Worm (Caenorhabditis elegans): ENCODE measurements around the gene gfat-2.

gfat-2 gene

ce11 chrIV:11434575-11434974 lies 24.5 kb downstream of the gfat-2 start:
- TF ChIP-seq fos-1 (tag; optimal IDR thresholded peaks at IDR 0.05) (peak; percentile 80), nhr-25 (tag; optimal IDR thresholded peaks at IDR 0.05) (no peak)

- TF ChIP-seq F13H6.1 (tag; optimal IDR thresholded peaks at IDR 0.05) (no peak), lin-13 (GFP tag; optimal IDR thresholded peaks at IDR 0.05) (no peak), egl-27 (tag; optimal IDR thresholded peaks at IDR 0.05) (no peak), ama-1 (optimal IDR thresholded peaks at IDR 0.05) (no peak), crh-2 (tag; optimal IDR thresholded peaks at IDR 0.05) (no peak), sma-3 (GFP tag; optimal IDR thresholded peaks at IDR 0.05) (no peak), ztf-4 (tag; optimal IDR thresholded peaks at IDR 0.05) (no peak), lin-11 (tag; optimal IDR thresholded peaks at IDR 0.05) (no peak), nhr-23 (tag; optimal IDR thresholded peaks at IDR 0.05) (no peak), nhr-77 (tag; optimal IDR thresholded peaks at IDR 0.05) (no peak), aly-2 (tag; optimal IDR thresholded peaks at IDR 0.05) (no peak), mab-5 (tag; optimal IDR thresholded peaks at IDR 0.05) (no peak), fos-1 (tag; optimal IDR thresholded peaks at IDR 0.05) (no peak), mbf-1 (tag; optimal IDR thresholded peaks at IDR 0.05) (no peak), C34F6.9 (tag; optimal IDR thresholded peaks at IDR 0.05) (no peak), ztf-1 (GFP tag; conservative IDR thresholded peaks at IDR 0.05) (no peak)
Measured at ce11 chrIV:11435761-11436160, 25.7 kb downstream of the gfat-2 start.

ce11 chrIV:11438255-11438654 lies 28.2 kb downstream of the gfat-2 start:
- TF ChIP-seq mdl-1 (tag; optimal IDR thresholded peaks at IDR 0.05) (no peak), nhr-129 (tag; optimal IDR thresholded peaks at IDR 0.05) (peak; percentile 40)

DNA sequence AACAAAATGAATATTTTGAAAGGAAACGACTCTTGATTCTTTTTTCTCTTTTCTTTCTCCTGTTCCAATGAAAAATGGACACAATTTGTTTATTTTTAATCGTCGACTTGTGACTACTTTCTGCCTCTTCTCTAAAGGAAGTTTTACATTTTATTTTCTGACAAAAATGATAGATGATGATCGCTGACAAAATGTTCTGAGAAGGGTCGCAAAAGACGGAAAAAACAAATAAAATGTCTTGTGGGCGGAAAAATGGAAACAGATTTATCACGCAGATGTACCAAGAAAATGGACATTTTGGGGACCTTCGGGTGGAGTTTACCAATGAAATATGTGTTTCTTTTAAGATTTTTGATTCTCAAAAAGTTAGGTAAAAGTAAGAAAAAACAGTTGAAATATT lies 42.9 kb downstream of the gfat-2 start:
- no peak for TF ChIP-seq zag-1 (tag; optimal IDR thresholded peaks at IDR 0.05)
- no peak for TF ChIP-seq sem-4 (tag; optimal IDR thresholded peaks at IDR 0.05)
- TF ChIP-seq unc-55 (GFP tag; optimal IDR thresholded peaks at IDR 0.05): peak; percentile 37
- peak; percentile 66 for TF ChIP-seq mab-5 (tag; optimal IDR thresholded peaks at IDR 0.05)
- no peak for TF ChIP-seq ZK546.5 (tag; optimal IDR thresholded peaks at IDR 0.05)
- TF ChIP-seq Y55F3AM.14 (GFP tag; optimal IDR thresholded peaks at IDR 0.05): no peak

DNA sequence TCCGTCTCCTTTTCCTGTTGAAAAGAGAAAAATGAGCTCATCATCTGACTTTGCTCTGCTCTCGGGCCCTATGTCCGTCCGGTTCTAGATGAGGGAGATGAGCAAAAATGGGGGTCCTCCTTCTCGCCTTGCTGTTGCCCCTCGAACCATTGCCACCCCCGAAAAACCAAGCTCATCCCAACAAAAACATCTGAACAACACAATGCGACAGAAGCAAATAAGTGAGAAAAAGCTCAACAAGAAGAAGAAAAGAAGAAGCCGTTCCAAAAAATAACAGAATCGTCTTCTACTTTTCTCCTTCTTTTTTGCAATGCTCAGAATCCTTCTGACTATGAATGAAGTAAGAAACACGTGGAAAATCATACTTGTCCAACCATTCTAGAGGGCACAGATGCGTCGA lies 45.8 kb downstream of the gfat-2 start:
- TF ChIP-seq skn-1 (tag; optimal IDR thresholded peaks at IDR 0.05) (no peak), blmp-1 (tag; optimal IDR thresholded peaks at IDR 0.05; ENCODE audit: insufficient read depth) (no peak), elt-1 (tag; optimal IDR thresholded peaks at IDR 0.05) (no peak), nhr-11 (tag; optimal IDR thresholded peaks at IDR 0.05) (no peak), mbf-1 (tag; optimal IDR thresholded peaks at IDR 0.05) (no peak), nhr-6 (tag; optimal IDR thresholded peaks at IDR 0.05) (no peak), dmd-4 (tag; optimal IDR thresholded peaks at IDR 0.05) (no peak), ztf-1 (GFP tag; conservative IDR thresholded peaks at IDR 0.05) (no peak), nhr-23 (tag; optimal IDR thresholded peaks at IDR 0.05) (no peak), nhr-21 (tag; optimal IDR thresholded peaks at IDR 0.05) (no peak), sma-3 (GFP tag; optimal IDR thresholded peaks at IDR 0.05) (no peak), nhr-77 (tag; optimal IDR thresholded peaks at IDR 0.05) (no peak), mdl-1 (tag; optimal IDR thresholded peaks at IDR 0.05) (no peak), lin-13 (GFP tag; optimal IDR thresholded peaks at IDR 0.05) (no peak), peb-1 (tag; optimal IDR thresholded peaks at IDR 0.05) (no peak), snpc-4 (tag; optimal IDR thresholded peaks at IDR 0.05) (no peak), unc-62 (GFP tag; optimal IDR thresholded peaks at IDR 0.05) (no peak), fos-1 (tag; optimal IDR thresholded peaks at IDR 0.05) (no peak), unc-55 (GFP tag; optimal IDR thresholded peaks at IDR 0.05) (no peak), F13H6.1 (tag; optimal IDR thresholded peaks at IDR 0.05) (no peak)

DNA sequence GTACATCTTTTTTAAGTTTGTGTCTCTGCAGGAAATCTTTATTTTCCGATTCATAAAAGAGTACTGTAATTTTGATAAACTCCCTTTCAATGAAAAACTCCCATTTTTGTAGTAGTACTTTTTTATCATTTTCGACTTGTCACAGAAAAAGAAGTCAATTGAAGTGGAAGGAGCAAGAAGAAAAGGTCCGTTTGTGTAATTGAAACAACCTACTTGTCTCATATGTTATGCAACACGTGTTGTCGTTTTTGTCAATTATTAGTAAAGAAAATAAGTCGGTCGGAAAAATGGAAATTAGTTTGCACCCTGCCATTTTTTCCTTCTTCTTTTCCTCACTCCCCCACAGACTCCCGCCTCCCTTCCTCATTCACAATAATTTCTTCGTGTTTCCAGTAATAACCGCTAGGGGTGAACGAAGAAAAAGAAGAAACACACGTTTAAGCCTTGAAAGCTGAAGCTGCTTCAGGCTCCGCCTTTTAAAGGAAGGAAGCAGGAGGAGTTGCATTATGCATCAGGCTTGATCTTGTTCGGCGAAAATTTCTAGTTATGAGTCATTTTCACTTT lies 48.8 kb downstream of the gfat-2 start:
- no peak for TF ChIP-seq mdl-1 (tag; optimal IDR thresholded peaks at IDR 0.05)
- no peak for TF ChIP-seq nhr-129 (tag; optimal IDR thresholded peaks at IDR 0.05)
- TF ChIP-seq C34F6.9 (tag; optimal IDR thresholded peaks at IDR 0.05): no peak
- no peak for TF ChIP-seq alr-1 (tag; optimal IDR thresholded peaks at IDR 0.05)
- TF ChIP-seq lin-39 (tag; optimal IDR thresholded peaks at IDR 0.05): no peak
- no peak for TF ChIP-seq mbf-1 (tag; optimal IDR thresholded peaks at IDR 0.05)
- TF ChIP-seq aly-2 (tag; optimal IDR thresholded peaks at IDR 0.05): no peak

Measured in whole organism, L2 larva.